Worm (Caenorhabditis elegans) whole organism, young adult: ENCODE measurements around the gene fbxa-5.

Experiments used
- F23B12.7 ChIP-seq: sonication (generic microtip); optimal IDR thresholded peaks from 2 replicates; lab custom pipeline; 2017; ENCODE audit warnings: missing genetic modification characterization, mild to moderate bottlenecking, missing compliant biosample characterization, antibody characterized with exemption, moderate library complexity; ENCODE audit not compliant: insufficient read depth
- madf-10 ChIP-seq: sonication (generic microtip); optimal IDR thresholded peaks from 2 replicates; lab custom pipeline; 2016; ENCODE audit warnings: mild to moderate bottlenecking, missing genetic modification characterization, missing compliant biosample characterization
- nhr-120 ChIP-seq: fragments of 200-800 bp; sonication (Bioruptor generic); IDR thresholded peaks from 2 replicates; pipeline ENCODE4 v1.3.6; 2022; ENCODE audit warnings: missing genetic modification characterization, missing compliant biosample characterization
- repo-1 ChIP-seq: sonication (generic microtip); optimal IDR thresholded peaks from 2 replicates; lab custom pipeline; 2017; ENCODE audit warnings: mild to moderate bottlenecking, missing genetic modification characterization, missing compliant biosample characterization
- sptf-2 ChIP-seq: fragments of 200-800 bp; sonication (Bioruptor generic); optimal IDR thresholded peaks from 2 replicates; lab custom pipeline; 2018; ENCODE audit warnings: mild to moderate bottlenecking, missing genetic modification characterization, missing compliant biosample characterization

- TF ChIP-seq F23B12.7 (tag; lab: Kevin White, UChicago) (no peak), sptf-2 (GFP tag; lab: Kevin White, UChicago) (no peak), repo-1 (tag; lab: Kevin White, UChicago) (no peak), nhr-120 (no peak), madf-10 (tag; lab: Kevin White, UChicago) (no peak)
Measured at ce11 chrIII:1324513-1324912, 15.6 kb downstream of the fbxa-5 start, which contains the start of gene fbxa-14.
